Worm (Caenorhabditis elegans) whole organism, young adult: ENCODE measurements around the gene xbx-3.

Experiments
- F52B5.7 ChIP-seq: sonication (generic microtip); optimal IDR thresholded peaks from 2 replicates; lab custom pipeline; 2016; ENCODE audit warnings: mild to moderate bottlenecking, missing genetic modification characterization, missing compliant biosample characterization
- Y56A3A.18 ChIP-seq: fragments of 200-800 bp; sonication (Bioruptor generic); IDR thresholded peaks from 2 replicates; pipeline ENCODE4 v1.3.6; 2022; ENCODE audit warnings: missing genetic modification reagents, missing genetic modification characterization, missing compliant biosample characterization
- ceh-79 ChIP-seq: sonication (generic microtip); optimal IDR thresholded peaks from 2 replicates; lab custom pipeline; 2017; ENCODE audit warnings: mild to moderate bottlenecking, missing genetic modification characterization, missing compliant biosample characterization
- die-1 ChIP-seq: sonication (generic microtip); optimal IDR thresholded peaks from 2 replicates; lab custom pipeline; 2016; ENCODE audit warnings: missing genotype, mild to moderate bottlenecking, missing genetic modification characterization, missing compliant biosample characterization
- egl-18 ChIP-seq: fragments of 200-800 bp; sonication (Bioruptor generic); IDR thresholded peaks from 2 replicates; pipeline ENCODE4 v1.3.6; 2022; ENCODE audit warnings: missing genetic modification reagents, missing genetic modification characterization, missing compliant biosample characterization
- lag-1 ChIP-seq: fragments of 200-800 bp; sonication (Bioruptor generic); IDR thresholded peaks from 2 replicates; pipeline ENCODE4 v1.3.6; 2022; ENCODE audit warnings: missing genetic modification reagents, missing genetic modification characterization, missing compliant biosample characterization
- lir-1 ChIP-seq: fragments of 200-800 bp; sonication (Bioruptor generic); conservative IDR thresholded peaks from 2 replicates; pipeline ENCODE4 v1.3.6; 2022; ENCODE audit warnings: missing genetic modification reagents, missing genetic modification characterization, missing compliant biosample characterization
- nhr-90 ChIP-seq: sonication (generic microtip); optimal IDR thresholded peaks from 2 replicates; lab custom pipeline; 2016; ENCODE audit warnings: missing genotype, mild to moderate bottlenecking, missing genetic modification characterization, missing compliant biosample characterization
- rpc-1 ChIP-seq, 2 experiments: fragments of 150-350 bp in 1 of 2; sonication (generic microtip) in 1 of 2; optimal IDR thresholded peaks; 2 replicates each; lab custom pipeline; 2014 to 2018; ENCODE audit warnings: missing biosample characterization in 1 of 2, missing genetic modification characterization in 1 of 2, missing genetic modification reagents in 1 of 2, missing genotype in 1 of 2
- snpc-4 ChIP-seq, 5 experiments: fragments of 150-350 bp in 1 of 5; sonication (generic microtip) in 4 of 5; optimal IDR thresholded peaks; 2 replicates each; lab custom pipeline; 2014 to 2018; ENCODE audit warnings: missing genetic modification characterization in 5 of 5, missing biosample characterization in 3 of 5, antibody characterized with exemption in 2 of 5, mild to moderate bottlenecking in 2 of 5, missing compliant biosample characterization in 2 of 5, missing genotype in 2 of 5, moderate library complexity in 2 of 5, missing genetic modification reagents in 1 of 5
- tbx-9 ChIP-seq: sonication (generic microtip); optimal IDR thresholded peaks from 2 replicates; lab custom pipeline; 2016; ENCODE audit warnings: borderline replicate concordance, missing genetic modification characterization, inconsistent platforms, missing compliant biosample characterization
- unc-62 ChIP-seq: fragments of 150-350 bp; optimal IDR thresholded peaks from 2 replicates; lab custom pipeline; 2014; ENCODE audit warnings: missing biosample characterization, missing genetic modification reagents, missing genetic modification characterization

ce11 chrIII:9991324-9991723 lies 44.4 kb upstream of the xbx-3 start:
- TF ChIP-seq snpc-4 (GFP tag; optimal IDR thresholded peaks at IDR 0.05; lab: Kevin White, UChicago) (no peak), snpc-4 (tag; optimal IDR thresholded peaks at IDR 0.05; lab: Kevin White, UChicago) (no peak), die-1 (tag; lab: Kevin White, UChicago) (no peak), egl-18 (GFP tag; lab: Robert Waterston, UW) (no peak), nhr-90 (no peak), Y56A3A.18 (GFP tag; lab: Robert Waterston, UW) (no peak), lir-1 (no peak), ceh-79 (tag; lab: Kevin White, UChicago) (no peak), lag-1 (GFP tag; lab: Robert Waterston, UW) (no peak), F52B5.7 (tag; lab: Kevin White, UChicago) (no peak), unc-62 (GFP tag; lab: Kevin White, UChicago) (no peak), tbx-9 (tag; lab: Kevin White, UChicago) (no peak), rpc-1 (optimal IDR thresholded peaks at IDR 0.05; lab: Kevin White, UChicago) (no peak), rpc-1 (tag; optimal IDR thresholded peaks at IDR 0.05; lab: Kevin White, UChicago) (no peak)
